Worm (Caenorhabditis elegans) whole organism, late embryonic: ENCODE measurements around the gene Y41G9A.17.

Experiments used
- F13H6.1 ChIP-seq: sonication (generic microtip); optimal IDR thresholded peaks from 2 replicates; lab custom pipeline; 2016; ENCODE audit warnings: missing genetic modification characterization, missing compliant biosample characterization
- K02D7.2 ChIP-seq: sonication (generic microtip); optimal IDR thresholded peaks from 2 replicates; lab custom pipeline; 2017; ENCODE audit warnings: mild to moderate bottlenecking, missing genetic modification characterization, missing compliant biosample characterization
- ama-1 ChIP-seq: fragments of 150-350 bp; optimal IDR thresholded peaks from 2 replicates; lab custom pipeline; 2014
- ets-4 ChIP-seq: sonication (generic microtip); optimal IDR thresholded peaks from 2 replicates; lab custom pipeline; 2016; ENCODE audit warnings: missing genetic modification characterization, missing compliant biosample characterization
- pat-9 ChIP-seq: fragments of 200-800 bp; sonication (Bioruptor generic); optimal IDR thresholded peaks from 2 replicates; lab custom pipeline; 2018; ENCODE audit warnings: mild to moderate bottlenecking, missing genetic modification characterization, moderate library complexity, missing compliant biosample characterization
- pha-4 ChIP-seq: fragments of 150-350 bp; optimal IDR thresholded peaks from 2 replicates; lab custom pipeline; 2018; ENCODE audit warnings: missing biosample characterization, missing genetic modification reagents, missing genetic modification characterization
- sdc-2 ChIP-seq: sonication (generic microtip); optimal IDR thresholded peaks from 2 replicates; lab custom pipeline; 2016; ENCODE audit warnings: missing genotype, missing genetic modification characterization, missing compliant biosample characterization

DNA sequence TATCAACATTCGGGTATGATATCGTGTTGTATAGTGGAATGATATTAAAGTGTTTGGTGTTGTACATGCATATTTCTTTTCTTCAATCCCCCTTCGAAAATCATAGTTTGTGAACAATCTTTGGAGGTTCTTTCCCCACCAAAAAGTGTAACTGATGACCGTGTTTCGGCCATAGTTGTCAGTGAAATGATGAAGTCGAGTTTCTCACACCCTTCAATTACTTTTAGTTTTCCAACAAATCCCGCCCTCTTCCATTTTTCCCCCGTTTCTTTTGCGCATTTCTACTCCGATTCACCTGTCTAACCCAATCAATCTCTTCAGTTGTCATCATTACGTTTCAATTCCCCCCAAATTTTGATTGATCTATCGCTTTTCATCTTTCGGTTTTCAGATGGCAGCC, 25.6 kb upstream of the Y41G9A.17 start:
- TF ChIP-seq pha-4 (tag; lab: Kevin White, UChicago) (no peak), sdc-2 (tag; lab: Kevin White, UChicago) (no peak), ama-1 (no peak), K02D7.2 (tag; lab: Kevin White, UChicago) (no peak), pat-9 (tag; lab: Kevin White, UChicago) (no peak), F13H6.1 (tag; lab: Kevin White, UChicago) (no peak), ets-4 (tag; lab: Kevin White, UChicago) (no peak)
